Worm (Caenorhabditis elegans) whole organism, L1 larva: ENCODE data around the gene M03B6.1.

ENCODE experiments used
- pax-3 ChIP-seq: fragments of 200-800 bp; sonication (Bioruptor generic); optimal IDR thresholded peaks from 2 replicates; lab custom pipeline; 2018; ENCODE audit warnings: mild to moderate bottlenecking, missing genetic modification characterization, moderate library complexity, missing compliant biosample characterization
- zip-4 ChIP-seq: fragments of 200-800 bp; sonication (Bioruptor generic); optimal IDR thresholded peaks from 2 replicates; lab custom pipeline; 2018; ENCODE audit warnings: mild to moderate bottlenecking, missing genetic modification characterization, moderate library complexity, missing compliant biosample characterization

- TF ChIP-seq pax-3 (tag; lab: Kevin White, UChicago) (no peak), zip-4 (GFP tag; lab: Kevin White, UChicago) (no peak)
Measured at ce11 chrX:13851590-13851989, 10.2 kb downstream of the M03B6.1 start.
